Worm (Caenorhabditis elegans) whole organism, midembryonic: ENCODE measurements around the gene ZK829.7.

Experiments
- flt-1 ChIP-seq: fragments of 200-800 bp; sonication (Bioruptor generic); IDR thresholded peaks from 2 replicates; pipeline ENCODE4 v1.3.6; 2022; ENCODE audit warnings: missing genetic modification characterization, missing compliant biosample characterization
- klf-2 ChIP-seq: fragments of 200-800 bp; sonication (Bioruptor generic); conservative IDR thresholded peaks from 2 replicates; pipeline ENCODE4 v1.3.6; 2022; ENCODE audit warnings: missing genetic modification reagents, missing genetic modification characterization, missing compliant biosample characterization
- med-1 ChIP-seq: sonication (generic microtip); optimal IDR thresholded peaks from 2 replicates; lab custom pipeline; 2017; ENCODE audit warnings: missing genetic modification characterization, mild to moderate bottlenecking, missing compliant biosample characterization, antibody characterized with exemption, missing genetic modification reagents; ENCODE audit not compliant: insufficient read depth

DNA sequence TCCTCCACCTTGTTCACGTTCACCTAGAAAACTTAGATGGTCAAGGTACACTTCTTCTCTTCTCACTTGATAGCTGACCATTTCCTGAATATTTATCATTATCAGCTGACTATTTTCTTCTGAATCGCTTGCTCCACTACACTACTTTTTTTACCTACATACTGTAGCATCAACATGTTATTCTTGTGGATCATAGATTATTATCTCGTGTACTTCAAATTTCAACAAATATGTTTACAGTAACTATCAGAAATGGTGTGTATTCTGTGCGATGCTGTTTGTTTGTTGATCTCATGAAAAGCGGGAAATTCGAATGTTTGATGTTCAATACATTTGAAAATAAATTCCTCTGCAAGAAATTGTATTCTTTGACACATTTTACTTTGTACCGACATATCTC is 44.4 kb downstream of the ZK829.7 start, which contains the start of gene ZK822.10:
- TF ChIP-seq klf-2 (GFP tag; lab: Robert Waterston, UW) (no peak), med-1 (no peak), flt-1 (GFP tag; lab: Robert Waterston, UW) (no peak)
